Fruit fly (Drosophila melanogaster) whole organism, prepupa: Measurements from ENCODE around the gene P5cr.

ENCODE experiments used
- Blimp-1 ChIP-seq: fragments of 200-800 bp; sonication (Bioruptor generic); optimal IDR thresholded peaks from 3 replicates; lab custom pipeline; 2017; ENCODE audit warnings: missing biosample characterization, missing genetic modification characterization, mild to moderate bottlenecking, moderate library complexity, missing genetic modification reagents
- CG10631 ChIP-seq: fragments of 200-800 bp; sonication (Bioruptor generic); optimal IDR thresholded peaks from 2 replicates; lab custom pipeline; 2016; ENCODE audit warnings: missing biosample characterization, missing genetic modification characterization
- CG10669 ChIP-seq: fragments of 200-800 bp; sonication (Bioruptor generic); optimal IDR thresholded peaks from 3 replicates; lab custom pipeline; 2018; ENCODE audit warnings: missing biosample characterization, mild to moderate bottlenecking, missing genetic modification characterization, moderate library complexity
- CG11294 ChIP-seq: fragments of 200-800 bp; sonication (Bioruptor generic); IDR thresholded peaks from 2 replicates; pipeline ENCODE4 v1.3.6; 2022; ENCODE audit warnings: missing biosample characterization, missing genetic modification characterization
- CG11762 ChIP-seq: fragments of 200-800 bp; sonication (Bioruptor generic); optimal IDR thresholded peaks from 3 replicates; lab custom pipeline; 2016; ENCODE audit warnings: missing biosample characterization, missing genetic modification characterization; ENCODE audit not compliant: insufficient read depth
- CG11902 ChIP-seq: fragments of 200-800 bp; sonication (Bioruptor generic); optimal IDR thresholded peaks from 3 replicates; lab custom pipeline; 2016; ENCODE audit warnings: missing biosample characterization, missing genetic modification characterization
- CG15336 ChIP-seq: fragments of 200-800 bp; sonication (Bioruptor generic); IDR thresholded peaks from 2 replicates; pipeline ENCODE4 v1.3.6; 2022; ENCODE audit warnings: missing biosample characterization, missing genetic modification characterization
- CG3032 ChIP-seq: fragments of 200-800 bp; optimal IDR thresholded peaks from 2 replicates; lab custom pipeline; 2019; ENCODE audit warnings: missing biosample characterization, mild to moderate bottlenecking, missing genetic modification characterization, moderate library complexity
- CG31627 ChIP-seq: fragments of 200-800 bp; sonication (Bioruptor generic); optimal IDR thresholded peaks from 3 replicates; lab custom pipeline; 2016; ENCODE audit warnings: missing biosample characterization, missing genetic modification characterization
- CG32006 ChIP-seq: fragments of 200-800 bp; sonication (Bioruptor generic); optimal IDR thresholded peaks from 3 replicates; lab custom pipeline; 2017; ENCODE audit warnings: missing biosample characterization, mild to moderate bottlenecking, missing genetic modification characterization
- CG34406 ChIP-seq: fragments of 200-800 bp; sonication (Bioruptor generic); optimal IDR thresholded peaks from 3 replicates; lab custom pipeline; 2016; ENCODE audit warnings: missing biosample characterization, missing genetic modification characterization
- CG3919 ChIP-seq: fragments of 200-800 bp; sonication (Bioruptor generic); optimal IDR thresholded peaks from 3 replicates; lab custom pipeline; 2016; ENCODE audit warnings: missing biosample characterization, missing genetic modification characterization
- CG4318 ChIP-seq: fragments of 200-800 bp; sonication (Bioruptor generic); optimal IDR thresholded peaks from 3 replicates; lab custom pipeline; 2017; ENCODE audit warnings: missing biosample characterization, mild to moderate bottlenecking, missing genetic modification characterization
- CG6163 ChIP-seq: fragments of 200-800 bp; sonication (Bioruptor generic); IDR thresholded peaks from 3 replicates; pipeline ENCODE4 v1.3.6; 2022; ENCODE audit warnings: missing biosample characterization, missing genetic modification characterization
- CG6276 ChIP-seq: fragments of 200-800 bp; sonication (Bioruptor generic); optimal IDR thresholded peaks from 2 replicates; lab custom pipeline; 2017; ENCODE audit warnings: missing biosample characterization, mild to moderate bottlenecking, missing genetic modification characterization
- CG6792 ChIP-seq: fragments of 200-800 bp; sonication (Bioruptor generic); optimal IDR thresholded peaks from 3 replicates; lab custom pipeline; 2016; ENCODE audit warnings: missing biosample characterization, missing genetic modification characterization
- CG6808 ChIP-seq: fragments of 200-800 bp; sonication (Bioruptor generic); optimal IDR thresholded peaks from 3 replicates; lab custom pipeline; 2017; ENCODE audit warnings: missing biosample characterization, missing genetic modification characterization, mild to moderate bottlenecking, moderate library complexity, missing genetic modification reagents
- CG6854 ChIP-seq: fragments of 200-800 bp; sonication (Bioruptor generic); optimal IDR thresholded peaks from 2 replicates; lab custom pipeline; 2017; ENCODE audit warnings: missing biosample characterization, mild to moderate bottlenecking, missing genetic modification characterization
- CG7368 ChIP-seq: fragments of 200-800 bp; sonication (Bioruptor generic); optimal IDR thresholded peaks from 3 replicates; lab custom pipeline; 2016; ENCODE audit warnings: missing biosample characterization, missing genetic modification characterization
- CG8119 ChIP-seq: fragments of 200-800 bp; sonication (Bioruptor generic); IDR thresholded peaks from 3 replicates; pipeline ENCODE4 v1.3.6; 2022; ENCODE audit warnings: missing biosample characterization, missing genetic modification characterization
- CG8632 ChIP-seq: fragments of 200-800 bp; sonication (Bioruptor generic); optimal IDR thresholded peaks from 3 replicates; lab custom pipeline; 2016; ENCODE audit warnings: missing biosample characterization, missing genetic modification characterization
- CG9139 ChIP-seq: fragments of 200-800 bp; sonication (Bioruptor generic); optimal IDR thresholded peaks from 3 replicates; lab custom pipeline; 2017; ENCODE audit warnings: missing biosample characterization, mild to moderate bottlenecking, missing genetic modification characterization
- Eip75B ChIP-seq: fragments of 200-800 bp; sonication (Bioruptor generic); optimal IDR thresholded peaks from 3 replicates; lab custom pipeline; 2016; ENCODE audit warnings: missing biosample characterization, missing genetic modification characterization
- Eip78C ChIP-seq: fragments of 200-800 bp; sonication (Bioruptor generic); peaks from one replicate; lab custom pipeline; 2016; ENCODE audit warnings: missing biosample characterization, missing genetic modification characterization
- Eip93F ChIP-seq: fragments of 200-800 bp; sonication (Bioruptor generic); optimal IDR thresholded peaks from 2 replicates; lab custom pipeline; 2016; ENCODE audit warnings: missing biosample characterization, mild to moderate bottlenecking, missing genetic modification characterization
- Gug ChIP-seq: fragments of 200-800 bp; sonication (Bioruptor generic); IDR thresholded peaks from 2 replicates; pipeline ENCODE4 v1.3.6; 2022; ENCODE audit warnings: missing biosample characterization, missing genetic modification characterization
- Hr38 ChIP-seq: sonication (Bioruptor generic); optimal IDR thresholded peaks from 2 replicates; lab custom pipeline; 2016; ENCODE audit warnings: missing biosample characterization, missing genetic modification characterization
- Hr39 ChIP-seq: fragments of 200-800 bp; sonication (Bioruptor generic); optimal IDR thresholded peaks from 2 replicates; lab custom pipeline; 2016; ENCODE audit warnings: missing biosample characterization, missing genetic modification characterization
- Met ChIP-seq: fragments of 200-800 bp; sonication (Bioruptor generic); optimal IDR thresholded peaks from 3 replicates; lab custom pipeline; 2016; ENCODE audit warnings: missing biosample characterization, missing genetic modification characterization
- OdsH ChIP-seq: fragments of 200-800 bp; sonication (Bioruptor generic); optimal IDR thresholded peaks from 3 replicates; lab custom pipeline; 2016; ENCODE audit warnings: missing biosample characterization, missing genetic modification characterization
- Smox ChIP-seq: fragments of 200-800 bp; sonication (Bioruptor generic); optimal IDR thresholded peaks from 3 replicates; lab custom pipeline; 2016; ENCODE audit warnings: missing biosample characterization, missing genetic modification characterization
- Sox102F ChIP-seq: fragments of 200-800 bp; sonication (Bioruptor generic); optimal IDR thresholded peaks from 2 replicates; lab custom pipeline; 2016; ENCODE audit warnings: missing biosample characterization, mild to moderate bottlenecking, missing genetic modification characterization
- Sox14 ChIP-seq: fragments of 200-800 bp; sonication (Bioruptor generic); optimal IDR thresholded peaks from 3 replicates; lab custom pipeline; 2016; ENCODE audit warnings: missing biosample characterization, missing genetic modification characterization
- Sox15 ChIP-seq: fragments of 200-800 bp; sonication (Bioruptor generic); optimal IDR thresholded peaks from 3 replicates; lab custom pipeline; 2016; ENCODE audit warnings: missing biosample characterization, missing genetic modification characterization
- achi ChIP-seq: fragments of 200-800 bp; sonication (Bioruptor generic); optimal IDR thresholded peaks from 3 replicates; lab custom pipeline; 2016; ENCODE audit warnings: missing biosample characterization, missing genetic modification characterization
- acj6 ChIP-seq: fragments of 200-800 bp; sonication (Bioruptor generic); optimal IDR thresholded peaks from 3 replicates; lab custom pipeline; 2016; ENCODE audit warnings: missing biosample characterization, missing genetic modification characterization
- cyc ChIP-seq: fragments of 200-800 bp; sonication (Bioruptor generic); optimal IDR thresholded peaks from 3 replicates; lab custom pipeline; 2016; ENCODE audit warnings: missing biosample characterization, missing genetic modification characterization
- dac ChIP-seq: fragments of 200-800 bp; sonication (Bioruptor generic); optimal IDR thresholded peaks from 2 replicates; lab custom pipeline; 2017; ENCODE audit warnings: missing biosample characterization, mild to moderate bottlenecking, missing genetic modification characterization
- dsx ChIP-seq: fragments of 200-800 bp; optimal IDR thresholded peaks from 3 replicates; lab custom pipeline; 2019; ENCODE audit warnings: missing biosample characterization, mild to moderate bottlenecking, missing genetic modification characterization, moderate library complexity; ENCODE audit not compliant: poor library complexity, severe bottlenecking
- eg ChIP-seq: fragments of 200-800 bp; sonication (Bioruptor generic); IDR thresholded peaks from 3 replicates; pipeline ENCODE4 v1.3.6; 2022; ENCODE audit warnings: missing biosample characterization, missing genetic modification characterization
- fd59A ChIP-seq: fragments of 200-800 bp; sonication (Bioruptor generic); optimal IDR thresholded peaks from 2 replicates; lab custom pipeline; 2017; ENCODE audit warnings: missing biosample characterization, mild to moderate bottlenecking, missing genetic modification characterization, missing genetic modification reagents
- fd85E ChIP-seq: fragments of 200-800 bp; sonication (Bioruptor generic); optimal IDR thresholded peaks from 3 replicates; lab custom pipeline; 2016; ENCODE audit warnings: missing biosample characterization, missing genetic modification characterization
- fkh ChIP-seq: fragments of 200-800 bp; sonication (Bioruptor generic); optimal IDR thresholded peaks from 3 replicates; lab custom pipeline; 2017; ENCODE audit warnings: missing biosample characterization, mild to moderate bottlenecking, missing genetic modification characterization, moderate library complexity
- lz ChIP-seq: fragments of 200-800 bp; sonication (Bioruptor generic); optimal IDR thresholded peaks from 3 replicates; lab custom pipeline; 2016; ENCODE audit warnings: missing biosample characterization, missing genetic modification characterization
- net ChIP-seq: fragments of 200-800 bp; sonication (Bioruptor generic); optimal IDR thresholded peaks from 3 replicates; lab custom pipeline; 2016; ENCODE audit warnings: missing biosample characterization, missing genetic modification characterization
- pdm3 ChIP-seq: fragments of 200-800 bp; sonication (Bioruptor generic); optimal IDR thresholded peaks from 3 replicates; lab custom pipeline; 2016; ENCODE audit warnings: missing biosample characterization, missing genetic modification characterization
- salr ChIP-seq, 2 experiments: fragments of 200-800 bp; sonication (Bioruptor generic); optimal IDR thresholded peaks; 3 replicates each; lab custom pipeline; 2016 to 2018; ENCODE audit warnings: missing biosample characterization in 2 of 2, missing genetic modification characterization in 2 of 2, mild to moderate bottlenecking in 1 of 2
- spab ChIP-seq: fragments of 200-800 bp; sonication (Bioruptor generic); optimal IDR thresholded peaks from 2 replicates; lab custom pipeline; 2017; ENCODE audit warnings: missing biosample characterization, mild to moderate bottlenecking, missing genetic modification characterization, missing genetic modification reagents
- ss ChIP-seq, 2 experiments: fragments of 200-800 bp; sonication (Bioruptor generic); optimal IDR thresholded peaks; 2 replicates in 1 of 2; 3 replicates in 1 of 2; lab custom pipeline; 2017 to 2018; ENCODE audit warnings: mild to moderate bottlenecking in 2 of 2, missing biosample characterization in 2 of 2, missing genetic modification characterization in 2 of 2, moderate library complexity in 1 of 2
- svp ChIP-seq: fragments of 200-800 bp; sonication (Bioruptor generic); peaks from one replicate; lab custom pipeline; 2016; ENCODE audit warnings: missing biosample characterization, missing genetic modification characterization
- topi ChIP-seq: fragments of 200-800 bp; sonication (Bioruptor generic); optimal IDR thresholded peaks from 3 replicates; lab custom pipeline; 2016; ENCODE audit warnings: missing biosample characterization, missing genetic modification characterization
- vri ChIP-seq: fragments of 200-800 bp; sonication (Bioruptor generic); optimal IDR thresholded peaks from 3 replicates; lab custom pipeline; 2016; ENCODE audit warnings: missing biosample characterization, mild to moderate bottlenecking, missing genetic modification characterization

Gene P5cr

dm6 chr3R:19028758-19029157, at the start of gene P5cr, which contains the start of gene GatA:
Gene P5cr (plus strand): TSS chr3R:19028931.
Gene GatA (minus strand): TSS chr3R:19028857.
- TF ChIP-seq CG8119 (GFP tag; lab: Robert Waterston, UW): peak; percentile 65; the same call in 2 of the 3 replicates
- TF ChIP-seq CG32006 (GFP tag; lab: Kevin White, UChicago): peak; percentile 79
- no peak for TF ChIP-seq CG10669
- TF ChIP-seq Eip93F (GFP tag; lab: Kevin White, UChicago): no peak
- TF ChIP-seq Sox15 (GFP tag; lab: Kevin White, UChicago): peak; percentile 62
- peak; percentile 92 for TF ChIP-seq CG6163 (GFP tag; lab: Robert Waterston, UW)
- TF ChIP-seq CG3032 (tag; lab: Kevin White, UChicago): peak; percentile 69
- TF ChIP-seq spab (GFP tag; lab: Kevin White, UChicago): no peak
- TF ChIP-seq dsx: peak; percentile 31
- peak; percentile 82 for TF ChIP-seq Eip75B (GFP tag; lab: Kevin White, UChicago)
- TF ChIP-seq svp (GFP tag; lab: Kevin White, UChicago): no peak
- TF ChIP-seq topi (GFP tag; lab: Kevin White, UChicago): peak; percentile 65
- TF ChIP-seq Blimp-1 (GFP tag; lab: Kevin White, UChicago): no peak
- peak; percentile 50 for TF ChIP-seq CG11902 (GFP tag; lab: Kevin White, UChicago)
- peak; percentile 93 for TF ChIP-seq eg (GFP tag; lab: Robert Waterston, UW)
- TF ChIP-seq Sox14: peak; percentile 83
- TF ChIP-seq CG11762 (GFP tag; lab: Kevin White, UChicago): peak; percentile 66
- no peak for TF ChIP-seq CG6276 (GFP tag; lab: Kevin White, UChicago)
- TF ChIP-seq CG8632 (GFP tag; lab: Kevin White, UChicago): peak; percentile 51
- TF ChIP-seq CG15336 (GFP tag; lab: Robert Waterston, UW): peak; percentile 67
- peak; percentile 82 for TF ChIP-seq lz (GFP tag; lab: Kevin White, UChicago)
- TF ChIP-seq Eip78C (GFP tag; lab: Kevin White, UChicago): peak; percentile 94
- TF ChIP-seq fd59A (GFP tag; lab: Kevin White, UChicago): peak; percentile 56
- no peak for TF ChIP-seq CG10631 (GFP tag; lab: Kevin White, UChicago)
- TF ChIP-seq CG9139 (GFP tag; lab: Kevin White, UChicago): no peak
- TF ChIP-seq CG4318 (GFP tag; lab: Kevin White, UChicago): no peak
- peak; percentile 82 for TF ChIP-seq achi
- TF ChIP-seq ss (GFP tag; optimal IDR thresholded peaks at IDR 0.05; lab: Kevin White, UChicago): peak in 1 of 2 experiments; percentile 53
- TF ChIP-seq Met: no peak
- TF ChIP-seq CG7368 (GFP tag; lab: Kevin White, UChicago): peak; percentile 77
- TF ChIP-seq CG6792 (GFP tag; lab: Kevin White, UChicago): peak; percentile 72
- TF ChIP-seq Sox102F (GFP tag; lab: Kevin White, UChicago): no peak
- peak; percentile 82 for TF ChIP-seq CG31627 (GFP tag; lab: Kevin White, UChicago)
- TF ChIP-seq Hr39 (GFP tag; lab: Kevin White, UChicago): peak; percentile 82
- peak; percentile 89 for TF ChIP-seq CG3919 (GFP tag; lab: Kevin White, UChicago)
- no peak for TF ChIP-seq Smox
- peak; percentile 85 for TF ChIP-seq OdsH (GFP tag; lab: Kevin White, UChicago)
- peak; percentile 55 for TF ChIP-seq CG6854 (GFP tag; lab: Kevin White, UChicago)
- peak; percentile 87 for TF ChIP-seq acj6
- peak; percentile 86 for TF ChIP-seq vri (GFP tag; lab: Kevin White, UChicago)
- peak; percentile 73 for TF ChIP-seq CG11294 (GFP tag; lab: Robert Waterston, UW)
- peak; percentile 88 for TF ChIP-seq pdm3 (GFP tag; lab: Kevin White, UChicago)
- peak; percentile 89 for TF ChIP-seq net (GFP tag; lab: Kevin White, UChicago)
- no peak for TF ChIP-seq fd85E (GFP tag; lab: Kevin White, UChicago)
- peak; percentile 72 for TF ChIP-seq dac (GFP tag; lab: Kevin White, UChicago)
- peak; percentile 82 for TF ChIP-seq cyc
- TF ChIP-seq Gug (GFP tag; lab: Robert Waterston, UW): peak; percentile 72
- peak; percentile 78 for TF ChIP-seq Hr38 (GFP tag; lab: Kevin White, UChicago)
- TF ChIP-seq salr (GFP tag; optimal IDR thresholded peaks at IDR 0.05; lab: Kevin White, UChicago): peak in 1 of 2 experiments; percentile 67
- no peak for TF ChIP-seq CG6808
- peak; percentile 58 for TF ChIP-seq CG34406 (GFP tag; lab: Kevin White, UChicago)
- TF ChIP-seq fkh (GFP tag; lab: Kevin White, UChicago): peak; percentile 74
